Fruit fly (Drosophila melanogaster) whole organism, adult: ENCODE data around the gene mRpL16.
A peak's percentile ranks its signal among the peaks of the same experiment; 100 is the strongest.

ENCODE experiments used
- CG11617 ChIP-seq: fragments of 200-800 bp; sonication (Bioruptor generic); optimal IDR thresholded peaks from 2 replicates; lab custom pipeline; 2017; ENCODE audit warnings: mild to moderate bottlenecking, missing biosample characterization, missing genetic modification reagents, missing genetic modification characterization
- CG12768 ChIP-seq: fragments of 200-800 bp; sonication (Bioruptor generic); optimal IDR thresholded peaks from 2 replicates; lab custom pipeline; 2017; ENCODE audit warnings: missing biosample characterization, missing genetic modification characterization, mild to moderate bottlenecking, moderate library complexity, missing genetic modification reagents
- CG1620 ChIP-seq: fragments of 200-800 bp; sonication (Bioruptor generic); optimal IDR thresholded peaks from 2 replicates; lab custom pipeline; 2016; ENCODE audit warnings: missing biosample characterization, missing genetic modification characterization
- CG5204 ChIP-seq: fragments of 200-800 bp; sonication (Bioruptor generic); optimal IDR thresholded peaks from 2 replicates; lab custom pipeline; 2016; ENCODE audit warnings: missing biosample characterization, missing genetic modification characterization
- CG7045 ChIP-seq: fragments of 200-800 bp; sonication (Bioruptor generic); optimal IDR thresholded peaks from 2 replicates; lab custom pipeline; 2017; ENCODE audit warnings: missing biosample characterization, mild to moderate bottlenecking, missing genetic modification characterization
- CG7101 ChIP-seq: fragments of 200-800 bp; sonication (Bioruptor generic); optimal IDR thresholded peaks from 2 replicates; lab custom pipeline; 2018; ENCODE audit warnings: missing biosample characterization, mild to moderate bottlenecking, missing genetic modification characterization, moderate library complexity
- Crg-1 ChIP-seq: fragments of 200-800 bp; sonication (Bioruptor generic); optimal IDR thresholded peaks from 2 replicates; lab custom pipeline; 2016; ENCODE audit warnings: missing biosample characterization, missing genetic modification characterization
- Hr96 ChIP-seq: fragments of 200-800 bp; sonication (Bioruptor generic); optimal IDR thresholded peaks from 2 replicates; lab custom pipeline; 2016; ENCODE audit warnings: missing biosample characterization, missing genetic modification characterization
- bab1 ChIP-seq: fragments of 200-800 bp; sonication (Bioruptor generic); optimal IDR thresholded peaks from 3 replicates; lab custom pipeline; 2019; ENCODE audit warnings: missing biosample characterization, mild to moderate bottlenecking, missing genetic modification characterization, moderate library complexity
- cnc ChIP-seq, 2 experiments: fragments of >200 bp; optimal IDR thresholded peaks; 2 replicates each; lab custom pipeline; 2017
- kay ChIP-seq: fragments of 200-800 bp; sonication (Bioruptor generic); peaks from one replicate; lab custom pipeline; 2016; ENCODE audit warnings: missing biosample characterization, missing genetic modification characterization, borderline replicate concordance
- ovo ChIP-seq: fragments of 200-800 bp; sonication (Bioruptor generic); optimal IDR thresholded peaks from 2 replicates; lab custom pipeline; 2016; ENCODE audit warnings: missing biosample characterization, missing genetic modification characterization
- pad ChIP-seq: fragments of 200-800 bp; sonication (Bioruptor generic); optimal IDR thresholded peaks from 3 replicates; lab custom pipeline; 2017; ENCODE audit warnings: missing biosample characterization, missing genetic modification characterization, mild to moderate bottlenecking, moderate library complexity, missing genetic modification reagents

dm6 chrX:1849914-1850313 is 40.1 kb upstream of the mRpL16 start:
- TF ChIP-seq CG11617 (GFP tag; lab: Kevin White, UChicago), result peak; percentile 87
- TF ChIP-seq ovo (GFP tag; lab: Kevin White, UChicago), result peak; percentile 30
- TF ChIP-seq CG5204 (GFP tag; lab: Kevin White, UChicago), result peak; percentile 70
- TF ChIP-seq CG7045, result peak; percentile 57
- peak; percentile 86 for TF ChIP-seq bab1 (GFP tag; lab: Kevin White, UChicago)
- peak; percentile 75 for TF ChIP-seq CG1620 (GFP tag; lab: Kevin White, UChicago)
- peak; percentile 76 for TF ChIP-seq pad (GFP tag; lab: Kevin White, UChicago)
- TF ChIP-seq kay (GFP tag; lab: Kevin White, UChicago), result peak; percentile 93
- TF ChIP-seq Crg-1, result peak; percentile 63
- peak; percentile 79 for TF ChIP-seq CG12768
- TF ChIP-seq CG7101, result peak; percentile 91
- peak; percentile 67 for TF ChIP-seq Hr96 (GFP tag; lab: Kevin White, UChicago)
- no peak for TF ChIP-seq cnc (optimal IDR thresholded peaks at IDR 0.05; lab: Kevin White, UChicago)
